Worm (Caenorhabditis elegans) whole organism, L2 larva: ENCODE results near the gene C05D9.9.

Source experiments
- C34F6.9 ChIP-seq: fragments of 150-350 bp; optimal IDR thresholded peaks from 2 replicates; lab custom pipeline; 2014; ENCODE audit warnings: missing biosample characterization, missing genetic modification characterization
- alr-1 ChIP-seq: fragments of 150-350 bp; optimal IDR thresholded peaks from 2 replicates; lab custom pipeline; 2014; ENCODE audit warnings: missing biosample characterization, missing genetic modification characterization
- aly-2 ChIP-seq: fragments of 150-350 bp; optimal IDR thresholded peaks from 2 replicates; lab custom pipeline; 2014; ENCODE audit warnings: missing biosample characterization, missing genetic modification characterization
- elt-1 ChIP-seq: fragments of 150-350 bp; optimal IDR thresholded peaks from 2 replicates; lab custom pipeline; 2014; ENCODE audit warnings: missing biosample characterization, missing genetic modification characterization
- fos-1 ChIP-seq: fragments of 150-350 bp; optimal IDR thresholded peaks from 2 replicates; lab custom pipeline; 2014; ENCODE audit warnings: missing biosample characterization, missing genetic modification characterization
- lsy-2 ChIP-seq, 2 experiments: fragments of 150-350 bp in 1 of 2; sonication (generic microtip) in 1 of 2; optimal IDR thresholded peaks; 2 replicates each; lab custom pipeline; 2014 to 2017; ENCODE audit warnings: missing biosample characterization in 2 of 2, missing genetic modification characterization in 2 of 2
- mab-5 ChIP-seq: fragments of 150-350 bp; optimal IDR thresholded peaks from 2 replicates; lab custom pipeline; 2014; ENCODE audit warnings: missing biosample characterization, missing genetic modification characterization
- nhr-10 ChIP-seq: sonication (generic microtip); optimal IDR thresholded peaks from 2 replicates; lab custom pipeline; 2017; ENCODE audit warnings: missing biosample characterization, missing genetic modification characterization
- nhr-21 ChIP-seq: fragments of 150-350 bp; optimal IDR thresholded peaks from 2 replicates; lab custom pipeline; 2014; ENCODE audit warnings: missing biosample characterization, missing genetic modification characterization
- nhr-25 ChIP-seq: fragments of 150-350 bp; sonication (generic microtip); optimal IDR thresholded peaks from 3 replicates; lab custom pipeline; 2014; ENCODE audit warnings: missing biosample characterization, missing genetic modification characterization
- peb-1 ChIP-seq: fragments of 150-350 bp; optimal IDR thresholded peaks from 2 replicates; lab custom pipeline; 2014; ENCODE audit warnings: missing biosample characterization, missing genetic modification characterization
- snpc-4 ChIP-seq: fragments of 150-350 bp; optimal IDR thresholded peaks from 2 replicates; lab custom pipeline; 2014; ENCODE audit warnings: missing biosample characterization, missing genetic modification characterization
- unc-39 ChIP-seq: fragments of 150-350 bp; optimal IDR thresholded peaks from 2 replicates; lab custom pipeline; 2014; ENCODE audit warnings: missing biosample characterization, missing genetic modification characterization
- ztf-11 ChIP-seq: sonication (generic microtip); optimal IDR thresholded peaks from 2 replicates; lab custom pipeline; 2017; ENCODE audit warnings: missing biosample characterization, missing genetic modification characterization

ce11 chrX:1115207-1115606 lies 8.8 kb downstream of the C05D9.9 start:
- TF ChIP-seq nhr-10 (tag; lab: Kevin White, UChicago) = no peak
- TF ChIP-seq alr-1 (tag; lab: Kevin White, UChicago) = no peak
- TF ChIP-seq aly-2 (tag; lab: Kevin White, UChicago) = no peak
- TF ChIP-seq lsy-2 (tag; optimal IDR thresholded peaks at IDR 0.05; lab: Kevin White, UChicago) = no peak
- TF ChIP-seq C34F6.9 = no peak
- no peak for TF ChIP-seq peb-1 (tag; lab: Kevin White, UChicago)
- no peak for TF ChIP-seq ztf-11 (tag; lab: Kevin White, UChicago)
- TF ChIP-seq mab-5 = no peak
- no peak for TF ChIP-seq fos-1 (tag; lab: Kevin White, UChicago)
- no peak for TF ChIP-seq unc-39 (tag; lab: Kevin White, UChicago)
- TF ChIP-seq snpc-4 = no peak
- TF ChIP-seq elt-1 = no peak
- no peak for TF ChIP-seq nhr-25 (tag; lab: Kevin White, UChicago)
- TF ChIP-seq nhr-21 (tag; lab: Kevin White, UChicago) = no peak
